Fruit fly (Drosophila melanogaster) whole organism, embryonic: ENCODE data around the gene Doc1.

Experiments
- Adf1 ChIP-seq: fragments of 200-800 bp; sonication (Bioruptor generic); IDR thresholded peaks from 2 replicates; pipeline ENCODE4 v1.3.6; 2022; ENCODE audit warnings: missing biosample characterization, missing genetic modification characterization
- Aef1 ChIP-seq: fragments of 200-800 bp; sonication (Bioruptor generic); IDR thresholded peaks from 3 replicates; pipeline ENCODE4 v1.3.6; 2022; ENCODE audit warnings: missing biosample characterization, missing genetic modification characterization
- B-H1 ChIP-seq: fragments of 200-800 bp; sonication (Bioruptor generic); IDR thresholded peaks from 3 replicates; pipeline ENCODE4 v1.3.6; 2022; ENCODE audit warnings: missing biosample characterization, missing genetic modification characterization
- CG1024 ChIP-seq: fragments of 200-800 bp; sonication (Bioruptor generic); IDR thresholded peaks from 2 replicates; pipeline ENCODE4 v1.3.6; 2022; ENCODE audit warnings: missing biosample characterization, missing genetic modification characterization
- CG10959 ChIP-seq: fragments of 200-800 bp; sonication (Bioruptor generic); IDR thresholded peaks from 2 replicates; pipeline ENCODE4 v1.3.6; 2022; ENCODE audit warnings: missing biosample characterization, missing genetic modification characterization
- CG11723 ChIP-seq: fragments of 200-800 bp; sonication (Bioruptor generic); optimal IDR thresholded peaks from 2 replicates; lab custom pipeline; 2017; ENCODE audit warnings: missing biosample characterization, mild to moderate bottlenecking, missing genetic modification characterization
- CG12071 ChIP-seq: fragments of 200-800 bp; sonication (Bioruptor generic); optimal IDR thresholded peaks from 3 replicates; lab custom pipeline; 2018; ENCODE audit warnings: missing biosample characterization, mild to moderate bottlenecking, missing genetic modification characterization
- CG12744 ChIP-seq: fragments of 200-800 bp; sonication (Bioruptor generic); optimal IDR thresholded peaks from 2 replicates; lab custom pipeline; 2016; ENCODE audit warnings: missing biosample characterization, missing genetic modification characterization
- CG13296 ChIP-seq: fragments of 200-800 bp; sonication (Bioruptor generic); optimal IDR thresholded peaks from 3 replicates; lab custom pipeline; 2018; ENCODE audit warnings: missing biosample characterization, mild to moderate bottlenecking, missing genetic modification characterization
- CG14050 ChIP-seq: fragments of 200-800 bp; sonication (Bioruptor generic); IDR thresholded peaks from 3 replicates; pipeline ENCODE4 v1.3.6; 2022; ENCODE audit warnings: missing biosample characterization, missing genetic modification characterization
- CG16863 ChIP-seq: fragments of 200-800 bp; sonication (Bioruptor generic); optimal IDR thresholded peaks from 3 replicates; lab custom pipeline; 2016; ENCODE audit warnings: missing biosample characterization, missing genetic modification characterization
- CG1792 ChIP-seq: fragments of 200-800 bp; sonication (Bioruptor generic); optimal IDR thresholded peaks from 2 replicates; lab custom pipeline; 2016; ENCODE audit warnings: missing biosample characterization, missing genetic modification characterization
- CG1832 ChIP-seq: fragments of 200-800 bp; sonication (Bioruptor generic); optimal IDR thresholded peaks from 2 replicates; lab custom pipeline; 2017; ENCODE audit warnings: missing biosample characterization, mild to moderate bottlenecking, missing genetic modification characterization, inconsistent platforms
- CG30403 ChIP-seq: fragments of 200-800 bp; sonication (Bioruptor generic); optimal IDR thresholded peaks from 3 replicates; lab custom pipeline; 2016; ENCODE audit warnings: missing biosample characterization, missing genetic modification characterization
- CG31224 ChIP-seq: fragments of 200-800 bp; sonication (Bioruptor generic); IDR thresholded peaks from 2 replicates; pipeline ENCODE4 v1.3.6; 2022; ENCODE audit warnings: missing biosample characterization, missing genetic modification characterization
- CG31365 ChIP-seq: fragments of 200-800 bp; sonication (Bioruptor generic); optimal IDR thresholded peaks from 2 replicates; lab custom pipeline; 2018; ENCODE audit warnings: missing biosample characterization, mild to moderate bottlenecking, missing genetic modification characterization
- CG3163 ChIP-seq: fragments of 200-800 bp; sonication (Bioruptor generic); optimal IDR thresholded peaks from 3 replicates; lab custom pipeline; 2016; ENCODE audit warnings: missing biosample characterization, missing genetic modification characterization
- CG32772 ChIP-seq: fragments of 200-800 bp; sonication (Bioruptor generic); IDR thresholded peaks from 2 replicates; pipeline ENCODE4 v1.3.6; 2022; ENCODE audit warnings: missing biosample characterization, missing genetic modification characterization
- CG33213 ChIP-seq: fragments of 200-800 bp; sonication (Bioruptor generic); optimal IDR thresholded peaks from 3 replicates; lab custom pipeline; 2016; ENCODE audit warnings: missing biosample characterization, missing genetic modification characterization
- CG33557 ChIP-seq: fragments of 200-800 bp; sonication (Bioruptor generic); optimal IDR thresholded peaks from 2 replicates; lab custom pipeline; 2019; ENCODE audit warnings: missing biosample characterization, mild to moderate bottlenecking, missing genetic modification characterization, moderate library complexity
- CG4424 ChIP-seq: fragments of 200-800 bp; sonication (Bioruptor generic); optimal IDR thresholded peaks from 3 replicates; lab custom pipeline; 2016; ENCODE audit warnings: missing biosample characterization, missing genetic modification characterization
- CG6175 ChIP-seq: fragments of 200-800 bp; sonication (Bioruptor generic); IDR thresholded peaks from 3 replicates; pipeline ENCODE4 v1.3.6; 2022; ENCODE audit warnings: missing biosample characterization, missing genetic modification characterization
- CG6791 ChIP-seq: fragments of 200-800 bp; sonication (Bioruptor generic); IDR thresholded peaks from 3 replicates; pipeline ENCODE4 v1.3.6; 2022; ENCODE audit warnings: missing biosample characterization, missing genetic modification characterization; ENCODE audit not compliant: partially characterized antibody
- CG7987 ChIP-seq: fragments of 200-800 bp; sonication (Bioruptor generic); optimal IDR thresholded peaks from 2 replicates; lab custom pipeline; 2018; ENCODE audit warnings: missing biosample characterization, mild to moderate bottlenecking, missing genetic modification characterization, moderate library complexity
- CG8290 ChIP-seq, 3 experiments: fragments of 200-800 bp; sonication (Bioruptor generic); optimal IDR thresholded peaks; 2 replicates each; lab custom pipeline; 2016 to 2019; ENCODE audit warnings: missing biosample characterization in 3 of 3, missing genetic modification characterization in 3 of 3, mild to moderate bottlenecking in 2 of 3, moderate library complexity in 1 of 3
- CG8765 ChIP-seq: fragments of 200-800 bp; sonication (Bioruptor generic); IDR thresholded peaks from 2 replicates; pipeline ENCODE4 v1.3.6; 2022; ENCODE audit warnings: missing biosample characterization, missing genetic modification characterization
- CG8924 ChIP-seq: fragments of 200-800 bp; optimal IDR thresholded peaks from 3 replicates; lab custom pipeline; 2019; ENCODE audit warnings: missing biosample characterization, mild to moderate bottlenecking, missing genetic modification characterization, moderate library complexity
- CG8944 ChIP-seq: fragments of 200-800 bp; sonication (Bioruptor generic); optimal IDR thresholded peaks from 3 replicates; lab custom pipeline; 2016; ENCODE audit warnings: missing biosample characterization, missing genetic modification characterization
- CG9727 ChIP-seq: fragments of 200-800 bp; sonication (Bioruptor generic); optimal IDR thresholded peaks from 3 replicates; lab custom pipeline; 2017; ENCODE audit warnings: missing biosample characterization, mild to moderate bottlenecking, missing genetic modification characterization
- CTCF ChIP-seq: fragments of 200-800 bp; sonication (Bioruptor generic); optimal IDR thresholded peaks from 2 replicates; lab custom pipeline; 2017; ENCODE audit warnings: missing biosample characterization, mild to moderate bottlenecking, missing genetic modification characterization, moderate library complexity
- CkIIα-i1 ChIP-seq: fragments of 200-800 bp; sonication (Bioruptor generic); IDR thresholded peaks from 2 replicates; pipeline ENCODE4 v1.3.6; 2022; ENCODE audit warnings: missing biosample characterization, missing genetic modification characterization
- Elba2 ChIP-seq: fragments of 200-800 bp; sonication (Bioruptor generic); optimal IDR thresholded peaks from 3 replicates; lab custom pipeline; 2016; ENCODE audit warnings: missing biosample characterization, missing genetic modification characterization
- H15 ChIP-seq: fragments of 200-800 bp; sonication (Bioruptor generic); IDR thresholded peaks from 3 replicates; pipeline ENCODE4 v1.3.6; 2022; ENCODE audit warnings: missing biosample characterization, missing genetic modification characterization
- HHEX ChIP-seq: fragments of 200-800 bp; sonication (Bioruptor generic); optimal IDR thresholded peaks from 3 replicates; lab custom pipeline; 2017; ENCODE audit warnings: missing biosample characterization, mild to moderate bottlenecking, missing genetic modification characterization, missing genetic modification reagents
- Myb ChIP-seq: fragments of 200-800 bp; sonication (Bioruptor generic); optimal IDR thresholded peaks from 2 replicates; lab custom pipeline; 2016; ENCODE audit warnings: missing biosample characterization, missing genetic modification characterization
- Oaz ChIP-seq: fragments of 200-800 bp; sonication (Bioruptor generic); IDR thresholded peaks from 2 replicates; pipeline ENCODE4 v1.3.6; 2022; ENCODE audit warnings: missing biosample characterization, missing genetic modification characterization
- Sox100B ChIP-seq: fragments of 200-800 bp; sonication (Bioruptor generic); optimal IDR thresholded peaks from 3 replicates; lab custom pipeline; 2018; ENCODE audit warnings: missing biosample characterization, mild to moderate bottlenecking, missing genetic modification characterization
- ab ChIP-seq: fragments of 200-800 bp; sonication (Bioruptor generic); optimal IDR thresholded peaks from 2 replicates; lab custom pipeline; 2016; ENCODE audit warnings: missing biosample characterization, missing genetic modification characterization
- abd-A ChIP-seq: fragments of 200-800 bp; sonication (Bioruptor generic); optimal IDR thresholded peaks from 3 replicates; lab custom pipeline; 2019; ENCODE audit warnings: missing biosample characterization, mild to moderate bottlenecking, missing genetic modification characterization, moderate library complexity
- crc ChIP-seq: fragments of 200-800 bp; sonication (Bioruptor generic); optimal IDR thresholded peaks from 2 replicates; lab custom pipeline; 2016; ENCODE audit warnings: missing biosample characterization, missing genetic modification characterization
- dmrt99B ChIP-seq: fragments of 200-800 bp; sonication (Bioruptor generic); optimal IDR thresholded peaks from 2 replicates; lab custom pipeline; 2018; ENCODE audit warnings: missing biosample characterization, mild to moderate bottlenecking, missing genetic modification characterization, moderate library complexity
- eve ChIP-seq, 2 experiments: fragments of >200 bp; optimal IDR thresholded peaks; 2 replicates each; lab custom pipeline; 2017; ENCODE audit warnings: missing biosample characterization in 2 of 2, missing genetic modification characterization in 2 of 2
- gce ChIP-seq: fragments of 200-800 bp; sonication (Bioruptor generic); IDR thresholded peaks from 3 replicates; pipeline ENCODE4 v1.3.6; 2022; ENCODE audit warnings: missing biosample characterization, missing genetic modification characterization
- gsb-n ChIP-seq: fragments of 200-800 bp; sonication (Bioruptor generic); optimal IDR thresholded peaks from 3 replicates; lab custom pipeline; 2018; ENCODE audit warnings: missing biosample characterization, mild to moderate bottlenecking, missing genetic modification characterization
- hbn ChIP-seq: fragments of 200-800 bp; sonication (Bioruptor generic); IDR thresholded peaks from 2 replicates; pipeline ENCODE4 v1.3.6; 2022; ENCODE audit warnings: missing biosample characterization, missing genetic modification characterization; ENCODE audit not compliant: partially characterized antibody
- kay ChIP-seq: fragments of 200-800 bp; sonication (Bioruptor generic); optimal IDR thresholded peaks from 2 replicates; lab custom pipeline; 2016; ENCODE audit warnings: missing biosample characterization, missing genetic modification characterization
- mam ChIP-seq: fragments of 200-800 bp; sonication (Bioruptor generic); optimal IDR thresholded peaks from 3 replicates; lab custom pipeline; 2016; ENCODE audit warnings: missing biosample characterization, missing genetic modification characterization
- p53 ChIP-seq: fragments of 200-800 bp; sonication (Bioruptor generic); optimal IDR thresholded peaks from 2 replicates; lab custom pipeline; 2016; ENCODE audit warnings: missing biosample characterization, missing genetic modification characterization
- sd ChIP-seq: fragments of 200-800 bp; sonication (Bioruptor generic); optimal IDR thresholded peaks from 3 replicates; lab custom pipeline; 2018; ENCODE audit warnings: missing biosample characterization, mild to moderate bottlenecking, missing genetic modification characterization, moderate library complexity
- so ChIP-seq: fragments of 200-800 bp; sonication (Bioruptor generic); IDR thresholded peaks from 3 replicates; pipeline ENCODE4 v1.3.6; 2022; ENCODE audit warnings: missing biosample characterization, missing genetic modification characterization
- ttk ChIP-seq: fragments of 200-800 bp; sonication (Bioruptor generic); IDR thresholded peaks from 2 replicates; pipeline ENCODE4 v2.1.2; 2022; ENCODE audit warnings: missing biosample characterization, missing genetic modification characterization
- wor ChIP-seq: fragments of 200-800 bp; sonication (Bioruptor generic); IDR thresholded peaks from 2 replicates; pipeline ENCODE4 v1.3.6; 2022; ENCODE audit warnings: missing biosample characterization, missing genetic modification characterization

Doc1 gene

dm6 chr3L:9023627-9024026 lies 17.5 kb upstream of the Doc1 start (continued):
- TF ChIP-seq Sox100B (peak; percentile 26), CG4424 (GFP tag; lab: Kevin White, UChicago) (peak; percentile 65), Oaz (no peak), CG8924 (tag; lab: Kevin White, UChicago) (peak; percentile 85), CG8944 (GFP tag; lab: Kevin White, UChicago) (peak; percentile 55), CG31224 (GFP tag; lab: Robert Waterston, UW) (peak; percentile 43), CG16863 (peak; percentile 60), CG9727 (GFP tag; lab: Kevin White, UChicago) (peak; percentile 92), CG8765 (GFP tag; lab: Robert Waterston, UW) (peak; percentile 85), gsb-n (tag; lab: Kevin White, UChicago) (peak; percentile 45), Aef1 (GFP tag; lab: Robert Waterston, UW) (0 out of 3 replicates have a peak, but pooled peaks have one; percentile 15), CG1832 (GFP tag; lab: Kevin White, UChicago) (no peak), CG8290 (GFP tag; optimal IDR thresholded peaks at IDR 0.05; lab: Kevin White, UChicago) (peak; percentile 40), CG8290 (tag; optimal IDR thresholded peaks at IDR 0.05; lab: Kevin White, UChicago) (peak in 1 of 2 experiments; percentile 34), CG14050 (GFP tag; lab: Robert Waterston, UW) (0 out of 3 replicates have a peak, but pooled peaks have one; percentile 12), so (GFP tag; lab: Robert Waterston, UW) (0 out of 3 replicates have a peak, but pooled peaks have one; percentile 21), CkIIα-i1 (GFP tag; lab: Robert Waterston, UW) (no peak), wor (GFP tag; lab: Robert Waterston, UW) (no peak), CTCF (GFP tag; lab: Kevin White, UChicago) (no peak), CG7987 (no peak), p53 (no peak), gce (GFP tag; lab: Robert Waterston, UW) (no peak), Adf1 (GFP tag; lab: Robert Waterston, UW) (no peak), CG12744 (peak; percentile 64), crc (GFP tag; lab: Kevin White, UChicago) (peak; percentile 15), Elba2 (GFP tag; lab: Kevin White, UChicago) (peak; percentile 71), abd-A (no peak), CG1792 (GFP tag; lab: Kevin White, UChicago) (peak; percentile 53), sd (tag; lab: Kevin White, UChicago) (no peak), CG11723 (GFP tag; lab: Kevin White, UChicago) (peak; percentile 10), CG33557 (GFP tag; lab: Kevin White, UChicago) (peak; percentile 74), CG1024 (peak; percentile 74), kay (GFP tag; lab: Kevin White, UChicago) (no peak), dmrt99B (tag; lab: Kevin White, UChicago) (peak; percentile 59), ttk (GFP tag; lab: Robert Waterston, UW) (no peak), eve (GFP tag; optimal IDR thresholded peaks at IDR 0.05; lab: Kevin White, UChicago) (no peak), CG30403 (GFP tag; lab: Kevin White, UChicago) (peak; percentile 51), CG31365 (tag; lab: Kevin White, UChicago) (no peak), CG6791 (no peak), HHEX (GFP tag; lab: Kevin White, UChicago) (peak; percentile 20), CG12071 (GFP tag; lab: Kevin White, UChicago) (no peak), CG3163 (GFP tag; lab: Kevin White, UChicago) (no peak), H15 (GFP tag; lab: Robert Waterston, UW) (no peak; the same call in 2 of the 3 replicates), ab (GFP tag; lab: Kevin White, UChicago) (peak; percentile 28), hbn (GFP tag; lab: Robert Waterston, UW) (no peak), CG13296 (GFP tag; lab: Kevin White, UChicago) (no peak), CG6175 (no peak), Myb (GFP tag; lab: Kevin White, UChicago) (peak; percentile 17), B-H1 (GFP tag; lab: Robert Waterston, UW) (no peak), CG33213 (GFP tag; lab: Kevin White, UChicago) (peak; percentile 49), CG10959 (GFP tag; lab: Robert Waterston, UW) (peak; percentile 87), mam (GFP tag; lab: Kevin White, UChicago) (peak; percentile 38), CG32772 (peak; percentile 56)
